Worm (Caenorhabditis elegans) whole organism, L2 larva: ENCODE data around the gene idpp-12.

Source experiments
- aly-2 ChIP-seq: fragments of 150-350 bp; optimal IDR thresholded peaks from 2 replicates; lab custom pipeline; 2014; ENCODE audit warnings: missing biosample characterization, missing genetic modification characterization
- dmd-4 ChIP-seq: sonication (generic microtip); optimal IDR thresholded peaks from 2 replicates; lab custom pipeline; 2017; ENCODE audit warnings: missing biosample characterization, missing genetic modification characterization
- egl-27 ChIP-seq: sonication (generic microtip); optimal IDR thresholded peaks from 3 replicates; lab custom pipeline; 2017; ENCODE audit warnings: missing biosample characterization, missing genetic modification reagents, missing genetic modification characterization
- elt-1 ChIP-seq: fragments of 150-350 bp; optimal IDR thresholded peaks from 2 replicates; lab custom pipeline; 2014; ENCODE audit warnings: missing biosample characterization, missing genetic modification characterization
- lin-11 ChIP-seq: fragments of 150-350 bp; sonication (generic microtip); optimal IDR thresholded peaks from 2 replicates; lab custom pipeline; 2014; ENCODE audit warnings: missing biosample characterization, missing genetic modification characterization, inconsistent platforms, mixed read lengths
- nhr-6 ChIP-seq: fragments of 150-350 bp; optimal IDR thresholded peaks from 2 replicates; lab custom pipeline; 2014; ENCODE audit warnings: missing biosample characterization, missing genetic modification characterization
- nhr-77 ChIP-seq: fragments of 150-350 bp; optimal IDR thresholded peaks from 2 replicates; lab custom pipeline; 2014; ENCODE audit warnings: missing biosample characterization, missing genetic modification characterization

DNA sequence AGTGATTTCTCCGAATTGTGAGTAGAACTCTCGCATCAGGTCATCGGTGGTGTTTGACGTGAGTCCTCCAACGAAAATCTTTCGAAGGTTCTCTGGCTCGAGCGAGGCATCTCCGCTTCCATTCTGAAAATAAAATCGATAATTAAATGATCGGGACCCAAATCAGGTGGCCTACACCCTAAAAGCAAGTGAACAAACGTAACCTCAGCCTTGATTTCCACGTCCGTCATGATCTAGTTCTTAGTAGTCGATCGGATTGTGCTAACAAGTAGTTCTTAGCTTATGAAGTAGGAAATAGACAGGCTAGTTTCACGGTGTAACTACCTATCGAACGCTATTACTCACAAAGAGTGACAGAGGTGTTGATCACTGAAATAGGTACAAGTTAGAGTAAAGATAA, 34.4 kb downstream of the idpp-12 start:
- no peak for TF ChIP-seq elt-1 (tag; lab: Kevin White, UChicago)
- TF ChIP-seq nhr-6 (tag; lab: Kevin White, UChicago): no peak
- no peak for TF ChIP-seq lin-11 (tag; lab: Kevin White, UChicago)
- no peak for TF ChIP-seq egl-27 (tag; lab: Kevin White, UChicago)
- TF ChIP-seq dmd-4: no peak
- TF ChIP-seq nhr-77 (tag; lab: Kevin White, UChicago): no peak
- TF ChIP-seq aly-2 (tag; lab: Kevin White, UChicago): no peak
